Worm (Caenorhabditis elegans) whole organism, late embryonic: ENCODE measurements around the gene agt-2.
A peak's percentile ranks its signal among the peaks of the same experiment; 100 is the strongest.

Experiments used
- C08G9.2 ChIP-seq: sonication (generic microtip); optimal IDR thresholded peaks from 2 replicates; lab custom pipeline; 2016; ENCODE audit warnings: mild to moderate bottlenecking, missing genetic modification characterization, moderate library complexity, missing compliant biosample characterization
- K02D7.2 ChIP-seq: sonication (generic microtip); optimal IDR thresholded peaks from 2 replicates; lab custom pipeline; 2017; ENCODE audit warnings: mild to moderate bottlenecking, missing genetic modification characterization, missing compliant biosample characterization
- ama-1 ChIP-seq: fragments of 150-350 bp; optimal IDR thresholded peaks from 2 replicates; lab custom pipeline; 2014
- ceh-14 ChIP-seq: sonication (generic microtip); optimal IDR thresholded peaks from 2 replicates; lab custom pipeline; 2016; ENCODE audit warnings: missing genotype, missing genetic modification characterization, missing compliant biosample characterization
- ceh-19 ChIP-seq: fragments of 200-800 bp; sonication (Bioruptor generic); optimal IDR thresholded peaks from 2 replicates; lab custom pipeline; 2018; ENCODE audit warnings: mild to moderate bottlenecking, missing genetic modification characterization, missing compliant biosample characterization
- ceh-2 ChIP-seq: sonication (generic microtip); optimal IDR thresholded peaks from 2 replicates; lab custom pipeline; 2016; ENCODE audit warnings: missing genotype, missing genetic modification characterization, missing compliant biosample characterization
- ceh-22 ChIP-seq: sonication (generic microtip); optimal IDR thresholded peaks from 2 replicates; lab custom pipeline; 2017; ENCODE audit warnings: missing biosample characterization, missing genetic modification characterization
- ceh-45 ChIP-seq: fragments of 200-800 bp; sonication (Bioruptor generic); IDR thresholded peaks from 2 replicates; pipeline ENCODE4 v1.3.6; 2022; ENCODE audit warnings: missing genetic modification reagents, missing genetic modification characterization, missing compliant biosample characterization
- ceh-48 ChIP-seq: sonication (generic microtip); optimal IDR thresholded peaks from 2 replicates; lab custom pipeline; 2016; ENCODE audit warnings: missing genetic modification characterization, inconsistent platforms, missing compliant biosample characterization
- ceh-6 ChIP-seq: fragments of 200-800 bp; sonication (Bioruptor generic); optimal IDR thresholded peaks from 2 replicates; lab custom pipeline; 2018; ENCODE audit warnings: mild to moderate bottlenecking, missing genetic modification characterization, missing compliant biosample characterization
- dve-1 ChIP-seq: sonication (generic microtip); optimal IDR thresholded peaks from 2 replicates; lab custom pipeline; 2017; ENCODE audit warnings: antibody characterized with exemption, mild to moderate bottlenecking, missing genetic modification characterization, missing compliant biosample characterization
- elt-2 ChIP-seq: sonication (generic microtip); optimal IDR thresholded peaks from 2 replicates; lab custom pipeline; 2016; ENCODE audit warnings: missing genetic modification reagents, missing genetic modification characterization, missing compliant biosample characterization
- elt-4 ChIP-seq: sonication (generic microtip); optimal IDR thresholded peaks from 2 replicates; lab custom pipeline; 2016; ENCODE audit warnings: missing genetic modification characterization, missing compliant biosample characterization
- fkh-10 ChIP-seq: fragments of 150-350 bp; optimal IDR thresholded peaks from 2 replicates; lab custom pipeline; 2014; ENCODE audit warnings: missing biosample characterization, missing genetic modification reagents, missing genetic modification characterization
- hlh-13 ChIP-seq: fragments of 200-800 bp; sonication (Bioruptor generic); optimal IDR thresholded peaks from 2 replicates; lab custom pipeline; 2018; ENCODE audit warnings: mild to moderate bottlenecking, missing genetic modification characterization, missing compliant biosample characterization
- hlh-30 ChIP-seq: sonication (generic microtip); optimal IDR thresholded peaks from 2 replicates; lab custom pipeline; 2017; ENCODE audit warnings: antibody characterized with exemption, missing genetic modification characterization, missing compliant biosample characterization; ENCODE audit not compliant: insufficient read depth
- hlh-6 ChIP-seq: sonication (generic microtip); optimal IDR thresholded peaks from 2 replicates; lab custom pipeline; 2016; ENCODE audit warnings: missing genotype, missing genetic modification characterization, missing compliant biosample characterization
- nfya-1 ChIP-seq: sonication (generic microtip); optimal IDR thresholded peaks from 2 replicates; lab custom pipeline; 2017; ENCODE audit warnings: missing genetic modification characterization, mild to moderate bottlenecking, missing compliant biosample characterization, antibody characterized with exemption, moderate library complexity
- nhr-11 ChIP-seq: fragments of 150-350 bp; optimal IDR thresholded peaks from 2 replicates; lab custom pipeline; 2014; ENCODE audit warnings: missing biosample characterization, missing genetic modification characterization
- npax-4 ChIP-seq: sonication (generic microtip); optimal IDR thresholded peaks from 2 replicates; lab custom pipeline; 2016; ENCODE audit warnings: missing genetic modification characterization, missing compliant biosample characterization
- pag-3 ChIP-seq: sonication (generic microtip); optimal IDR thresholded peaks from 2 replicates; lab custom pipeline; 2016; ENCODE audit warnings: missing compliant biosample characterization, missing genetic modification characterization, borderline replicate concordance
- pha-2 ChIP-seq: sonication (generic microtip); optimal IDR thresholded peaks from 2 replicates; lab custom pipeline; 2017; ENCODE audit warnings: mild to moderate bottlenecking, missing genetic modification characterization, missing compliant biosample characterization
- pqm-1 ChIP-seq: sonication (generic microtip); optimal IDR thresholded peaks from 2 replicates; lab custom pipeline; 2016; ENCODE audit warnings: missing genetic modification characterization, missing compliant biosample characterization
- pros-1 ChIP-seq: fragments of 150-350 bp; optimal IDR thresholded peaks from 2 replicates; lab custom pipeline; 2014; ENCODE audit warnings: missing biosample characterization, missing genetic modification reagents, missing genetic modification characterization
- ref-2 ChIP-seq: sonication (generic microtip); optimal IDR thresholded peaks from 2 replicates; lab custom pipeline; 2016; ENCODE audit warnings: missing genetic modification characterization, missing compliant biosample characterization
- sox-2 ChIP-seq: fragments of 200-800 bp; sonication (Bioruptor generic); IDR thresholded peaks from 2 replicates; pipeline ENCODE4 v1.3.6; 2022; ENCODE audit warnings: missing genetic modification reagents, missing genetic modification characterization, missing compliant biosample characterization
- syd-9 ChIP-seq: sonication (generic microtip); optimal IDR thresholded peaks from 2 replicates; lab custom pipeline; 2016; ENCODE audit warnings: mild to moderate bottlenecking, missing genetic modification characterization, moderate library complexity, missing compliant biosample characterization
- tbx-2 ChIP-seq: sonication (generic microtip); optimal IDR thresholded peaks from 2 replicates; lab custom pipeline; 2016; ENCODE audit warnings: missing genetic modification characterization, missing compliant biosample characterization
- tbx-7 ChIP-seq: sonication (generic microtip); optimal IDR thresholded peaks from 2 replicates; lab custom pipeline; 2016; ENCODE audit warnings: missing genotype, missing genetic modification characterization, missing compliant biosample characterization
- unc-3 ChIP-seq, 2 experiments: fragments of 200-800 bp in 1 of 2; sonication (Bioruptor generic) in 1 of 2; sonication (generic microtip) in 1 of 2; conservative IDR thresholded peaks in 1 of 2; optimal IDR thresholded peaks in 1 of 2; 2 replicates each; pipeline versions ENCODE4 v1.3.6 to Lab custom; 2016 to 2022; ENCODE audit warnings: missing compliant biosample characterization in 2 of 2, missing genetic modification characterization in 2 of 2, missing genetic modification reagents in 1 of 2
- unc-42 ChIP-seq: sonication (generic microtip); optimal IDR thresholded peaks from 2 replicates; lab custom pipeline; 2016; ENCODE audit warnings: missing genotype, missing genetic modification characterization, missing compliant biosample characterization
- unc-55 ChIP-seq: sonication (generic microtip); optimal IDR thresholded peaks from 2 replicates; lab custom pipeline; 2017; ENCODE audit warnings: missing biosample characterization, missing genetic modification reagents, missing genetic modification characterization

The agt-2 gene

DNA sequence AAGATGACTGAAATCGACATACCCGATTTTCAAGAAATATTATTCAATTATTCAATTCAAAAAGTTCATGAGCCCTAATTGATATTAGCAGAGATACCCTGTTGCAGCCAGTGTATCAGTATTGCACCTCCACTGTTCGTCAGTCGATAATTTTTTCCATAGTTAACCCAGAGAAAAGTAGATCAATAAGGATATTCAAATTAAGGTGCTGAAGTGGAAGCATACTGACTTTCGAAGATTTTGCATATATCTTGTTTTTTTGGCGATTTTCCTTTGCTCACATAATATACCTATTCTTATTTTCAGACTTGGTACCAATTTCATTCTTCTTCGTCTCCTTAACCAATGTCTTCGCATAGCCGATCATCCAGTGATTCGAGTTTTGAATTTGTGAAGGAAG, 45.3 kb upstream of the agt-2 start, which contains the start of gene EEED8.15:
TSS of gene EEED8.15 (plus strand) at position 301 of the 400 bp plus-strand sequence.
- TF ChIP-seq unc-55 (GFP tag; lab: Kevin White, UChicago) (no peak), pqm-1 (no peak), pag-3 (tag; lab: Kevin White, UChicago) (no peak), pros-1 (tag; lab: Kevin White, UChicago) (no peak), ceh-19 (GFP tag; lab: Kevin White, UChicago) (no peak), hlh-6 (no peak), C08G9.2 (no peak), ceh-22 (tag; lab: Kevin White, UChicago) (no peak), pha-2 (tag; lab: Kevin White, UChicago) (no peak), fkh-10 (GFP tag; lab: Kevin White, UChicago) (no peak), ceh-45 (GFP tag; lab: Robert Waterston, UW) (no peak), dve-1 (tag; lab: Kevin White, UChicago) (no peak), sox-2 (GFP tag; lab: Robert Waterston, UW) (no peak), syd-9 (tag; lab: Kevin White, UChicago) (no peak), K02D7.2 (tag; lab: Kevin White, UChicago) (no peak), tbx-7 (tag; lab: Kevin White, UChicago) (no peak), hlh-13 (GFP tag; lab: Kevin White, UChicago) (no peak), unc-3 (GFP tag; conservative IDR thresholded peaks at IDR 0.05; lab: Robert Waterston, UW) (no peak), unc-3 (tag; optimal IDR thresholded peaks at IDR 0.05; lab: Kevin White, UChicago) (no peak), npax-4 (no peak), nhr-11 (tag; lab: Kevin White, UChicago) (no peak)

DNA sequence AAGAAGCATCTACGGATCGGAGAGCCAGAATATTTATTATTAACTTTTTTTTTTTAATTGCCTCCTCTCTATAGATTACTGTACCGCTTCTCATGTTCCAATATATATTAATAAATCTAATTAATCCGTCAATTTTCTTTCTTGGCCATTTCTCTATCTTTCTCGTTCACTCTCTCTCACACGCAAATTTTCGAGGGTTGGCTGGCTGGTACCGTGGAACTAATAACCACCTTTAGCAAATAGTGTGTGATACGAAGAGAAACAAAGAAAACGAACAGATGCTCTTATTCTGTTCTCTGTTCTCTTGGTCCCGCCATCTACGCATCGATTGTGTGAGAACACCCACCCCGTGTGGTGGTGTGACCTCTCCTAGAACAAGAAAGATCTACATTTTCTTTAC, 44.7 kb upstream of the agt-2 start:
- TF ChIP-seq nfya-1 (peak; percentile 40), elt-2 (tag; lab: Kevin White, UChicago) (peak; percentile 42), ceh-6 (GFP tag; lab: Kevin White, UChicago) (no peak), ceh-48 (tag; lab: Kevin White, UChicago) (peak; percentile 36), fkh-10 (GFP tag; lab: Kevin White, UChicago) (no peak), elt-4 (no peak), unc-42 (peak; percentile 54), ref-2 (tag; lab: Kevin White, UChicago) (peak; percentile 8)

ce11 chrII:5417905-5418304, 44.3 kb upstream of the agt-2 start:
- peak; percentile 90 for TF ChIP-seq unc-55 (GFP tag; lab: Kevin White, UChicago)
- TF ChIP-seq ceh-14: no peak

DNA sequence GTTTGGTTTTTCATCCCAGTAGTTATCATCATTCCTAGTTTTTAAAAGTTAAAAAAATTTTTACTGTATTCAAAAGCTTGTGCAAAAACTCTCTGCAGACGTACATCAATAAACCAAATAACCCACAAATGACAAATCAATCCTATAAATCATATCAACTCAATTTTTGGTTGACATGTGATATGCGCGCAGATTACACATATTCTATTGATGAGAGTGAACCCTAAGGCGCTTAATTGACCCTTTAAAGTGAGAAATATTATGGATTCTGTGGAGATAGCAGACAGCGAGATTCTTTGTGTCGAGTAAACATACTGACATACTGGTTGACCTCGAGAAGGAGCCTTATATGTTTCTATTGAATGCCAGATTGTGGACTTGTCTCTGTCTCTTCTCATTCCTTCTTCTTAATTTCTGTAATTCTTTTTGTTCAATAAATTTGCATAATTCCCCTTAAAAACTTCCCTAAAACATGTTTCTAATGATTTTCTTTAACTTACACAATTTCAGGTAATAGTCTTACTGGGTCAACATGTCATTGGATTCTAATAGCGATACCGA, 42.7 kb upstream of the agt-2 start, which contains the start of gene EEED8.2:
TSS of gene EEED8.2 (plus strand) at position 511 of the 561 bp plus-strand sequence.
- TF ChIP-seq hlh-30 (peak; percentile 24), nfya-1 (no peak), unc-55 (GFP tag; lab: Kevin White, UChicago) (peak; percentile 39), tbx-2 (tag; lab: Kevin White, UChicago) (peak; percentile 3)

DNA sequence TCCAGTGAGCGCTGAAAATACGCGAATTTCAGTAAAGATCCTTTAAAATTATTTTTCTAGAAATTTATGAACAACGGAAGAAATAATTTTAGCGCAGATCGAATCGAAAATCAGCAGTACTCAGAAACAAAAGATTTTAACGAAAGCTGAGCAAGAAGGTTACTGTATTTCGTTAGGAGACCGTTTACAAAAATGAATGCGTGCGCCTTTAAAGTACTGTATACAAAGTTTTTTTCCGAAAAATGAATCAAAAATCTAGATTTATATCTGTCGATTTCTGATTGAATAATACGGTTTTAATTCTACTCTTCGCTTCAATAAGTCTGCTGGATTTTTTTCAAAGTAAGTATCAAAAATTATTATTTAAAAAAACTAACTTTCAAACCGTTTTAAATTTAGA, 40.4 kb upstream of the agt-2 start, which contains the start of the genes EEED8.14 and EEED8.3:
TSS of gene EEED8.14 (minus strand) at position 13 of the 400 bp plus-strand sequence.
TSS of gene EEED8.3 (plus strand) at position 237 of the 400 bp plus-strand sequence.
- TF ChIP-seq unc-42: no peak
- TF ChIP-seq ama-1: no peak

ce11 chrII:5412467-5412866, 38.8 kb upstream of the agt-2 start, which contains the start of the genes EEED8.13 and EEED8.18:
TSS of gene EEED8.13 (minus strand) at chrII:5412567.
TSS of gene EEED8.18 (minus strand) at chrII:5412610.
- TF ChIP-seq ceh-2 (tag; lab: Kevin White, UChicago): no peak
- TF ChIP-seq, all 69 proteins: peak for 0
